Fruit fly (Drosophila melanogaster) whole organism, embryonic: ENCODE data around the gene slow.

ENCODE experiments used
- Antp ChIP-seq: fragments of 200-800 bp; sonication (Bioruptor generic); optimal IDR thresholded peaks from 3 replicates; lab custom pipeline; 2016; ENCODE audit warnings: missing biosample characterization, missing genetic modification characterization
- C15 ChIP-seq: fragments of 200-800 bp; sonication (Bioruptor generic); IDR thresholded peaks from 3 replicates; pipeline ENCODE4 v1.3.6; 2022; ENCODE audit warnings: missing biosample characterization, missing genetic modification characterization
- CG10267 ChIP-seq: fragments of 200-800 bp; sonication (Bioruptor generic); optimal IDR thresholded peaks from 2 replicates; lab custom pipeline; 2018; ENCODE audit warnings: missing biosample characterization, mild to moderate bottlenecking, missing genetic modification characterization, moderate library complexity
- CG12219 ChIP-seq: fragments of 200-800 bp; sonication (Bioruptor generic); optimal IDR thresholded peaks from 3 replicates; lab custom pipeline; 2018; ENCODE audit warnings: missing biosample characterization, mild to moderate bottlenecking, missing genetic modification characterization
- CG14441 ChIP-seq: fragments of 200-800 bp; sonication (Bioruptor generic); IDR thresholded peaks from 2 replicates; pipeline ENCODE4 v1.3.6; 2022; ENCODE audit warnings: missing biosample characterization, missing genetic modification characterization
- CG14667 ChIP-seq: fragments of 200-800 bp; sonication (Bioruptor generic); IDR thresholded peaks from 2 replicates; pipeline ENCODE4 v1.3.6; 2022; ENCODE audit warnings: missing biosample characterization, missing genetic modification characterization
- CG1603 ChIP-seq: fragments of 200-800 bp; sonication (Bioruptor generic); optimal IDR thresholded peaks from 2 replicates; lab custom pipeline; 2019; ENCODE audit warnings: missing biosample characterization, mild to moderate bottlenecking, missing genetic modification characterization, moderate library complexity
- CG16813 ChIP-seq: fragments of 200-800 bp; sonication (Bioruptor generic); IDR thresholded peaks from 3 replicates; pipeline ENCODE4 v1.3.6; 2022; ENCODE audit warnings: missing biosample characterization, missing genetic modification characterization; ENCODE audit not compliant: partially characterized antibody
- CG17612 ChIP-seq: fragments of 200-800 bp; sonication (Bioruptor generic); IDR thresholded peaks from 2 replicates; pipeline ENCODE4 v1.3.6; 2022; ENCODE audit warnings: missing biosample characterization, missing genetic modification characterization
- CG17829 ChIP-seq: fragments of 200-800 bp; optimal IDR thresholded peaks from 2 replicates; lab custom pipeline; 2019; ENCODE audit warnings: missing biosample characterization, mild to moderate bottlenecking, missing genetic modification characterization, moderate library complexity
- CG1832 ChIP-seq: fragments of 200-800 bp; sonication (Bioruptor generic); optimal IDR thresholded peaks from 2 replicates; lab custom pipeline; 2017; ENCODE audit warnings: missing biosample characterization, mild to moderate bottlenecking, missing genetic modification characterization, inconsistent platforms
- CG18599 ChIP-seq: fragments of 200-800 bp; sonication (Bioruptor generic); optimal IDR thresholded peaks from 3 replicates; lab custom pipeline; 2017; ENCODE audit warnings: missing biosample characterization, missing genetic modification characterization, mild to moderate bottlenecking, moderate library complexity, missing genetic modification reagents
- CG18619 ChIP-seq: fragments of 200-800 bp; sonication (Bioruptor generic); optimal IDR thresholded peaks from 3 replicates; lab custom pipeline; 2017; ENCODE audit warnings: missing biosample characterization, mild to moderate bottlenecking, missing genetic modification characterization
- CG2116 ChIP-seq: fragments of 200-800 bp; sonication (Bioruptor generic); optimal IDR thresholded peaks from 3 replicates; lab custom pipeline; 2018; ENCODE audit warnings: missing biosample characterization, mild to moderate bottlenecking, missing genetic modification characterization
- CG2120 ChIP-seq: fragments of 200-800 bp; sonication (Bioruptor generic); optimal IDR thresholded peaks from 3 replicates; lab custom pipeline; 2016; ENCODE audit warnings: missing biosample characterization, missing genetic modification characterization
- CG2202 ChIP-seq: fragments of 200-800 bp; sonication (Bioruptor generic); optimal IDR thresholded peaks from 2 replicates; lab custom pipeline; 2018; ENCODE audit warnings: missing biosample characterization, mild to moderate bottlenecking, missing genetic modification characterization
- CG2875 ChIP-seq: fragments of 200-800 bp; sonication (Bioruptor generic); optimal IDR thresholded peaks from 2 replicates; lab custom pipeline; 2017; ENCODE audit warnings: missing biosample characterization, mild to moderate bottlenecking, missing genetic modification characterization, missing genetic modification reagents
- CG3281 ChIP-seq: fragments of 200-800 bp; sonication (Bioruptor generic); optimal IDR thresholded peaks from 3 replicates; lab custom pipeline; 2017; ENCODE audit warnings: missing biosample characterization, mild to moderate bottlenecking, missing genetic modification characterization
- CG34422 ChIP-seq: fragments of 200-800 bp; sonication (Bioruptor generic); IDR thresholded peaks from 3 replicates; pipeline ENCODE4 v1.3.6; 2022; ENCODE audit warnings: missing biosample characterization, missing genetic modification characterization
- CG4730 ChIP-seq: fragments of 200-800 bp; sonication (Bioruptor generic); IDR thresholded peaks from 2 replicates; pipeline ENCODE4 v1.3.6; 2022; ENCODE audit warnings: missing biosample characterization, missing genetic modification characterization
- CG7556 ChIP-seq: fragments of 200-800 bp; sonication (Bioruptor generic); optimal IDR thresholded peaks from 2 replicates; lab custom pipeline; 2017; ENCODE audit warnings: missing biosample characterization, mild to moderate bottlenecking, missing genetic modification characterization
- CTCF ChIP-seq: fragments of 200-800 bp; sonication (Bioruptor generic); optimal IDR thresholded peaks from 2 replicates; lab custom pipeline; 2017; ENCODE audit warnings: missing biosample characterization, mild to moderate bottlenecking, missing genetic modification characterization, moderate library complexity
- Dbx ChIP-seq: fragments of 200-800 bp; sonication (Bioruptor generic); IDR thresholded peaks from 3 replicates; pipeline ENCODE4 v1.3.6; 2022; ENCODE audit warnings: missing biosample characterization, missing genetic modification characterization
- Doc3 ChIP-seq: fragments of 200-800 bp; sonication (Bioruptor generic); IDR thresholded peaks from 3 replicates; pipeline ENCODE4 v1.3.6; 2022; ENCODE audit warnings: missing biosample characterization, missing genetic modification characterization; ENCODE audit not compliant: partially characterized antibody
- E2f1 ChIP-seq: fragments of 200-800 bp; sonication (Bioruptor generic); IDR thresholded peaks from 2 replicates; pipeline ENCODE4 v1.3.6; 2022; ENCODE audit warnings: missing biosample characterization, missing genetic modification characterization
- E2f2 ChIP-seq: fragments of 200-800 bp; sonication (Bioruptor generic); IDR thresholded peaks from 2 replicates; pipeline ENCODE4 v1.3.6; 2022; ENCODE audit warnings: missing biosample characterization, missing genetic modification characterization
- Ets65A ChIP-seq: fragments of 200-800 bp; sonication (Bioruptor generic); peaks from one replicate; lab custom pipeline; 2016; ENCODE audit warnings: missing biosample characterization, missing genetic modification characterization
- HHEX ChIP-seq: fragments of 200-800 bp; sonication (Bioruptor generic); optimal IDR thresholded peaks from 3 replicates; lab custom pipeline; 2017; ENCODE audit warnings: missing biosample characterization, mild to moderate bottlenecking, missing genetic modification characterization, missing genetic modification reagents
- Mad ChIP-seq: fragments of 200-800 bp; sonication (Bioruptor generic); optimal IDR thresholded peaks from 2 replicates; lab custom pipeline; 2016; ENCODE audit warnings: missing biosample characterization, missing genetic modification characterization
- Side ChIP-seq: fragments of 200-800 bp; sonication (Bioruptor generic); optimal IDR thresholded peaks from 2 replicates; lab custom pipeline; 2016; ENCODE audit warnings: missing biosample characterization, missing genetic modification characterization
- Sry-δ ChIP-seq: fragments of 200-800 bp; sonication (Bioruptor generic); optimal IDR thresholded peaks from 2 replicates; lab custom pipeline; 2016; ENCODE audit warnings: missing biosample characterization, missing genetic modification characterization
- Xrp1 ChIP-seq: fragments of 200-800 bp; sonication (Bioruptor generic); IDR thresholded peaks from 2 replicates; pipeline ENCODE4 v1.3.6; 2022; ENCODE audit warnings: missing biosample characterization, missing genetic modification characterization
- caup ChIP-seq: fragments of 200-800 bp; sonication (Bioruptor generic); optimal IDR thresholded peaks from 3 replicates; lab custom pipeline; 2017; ENCODE audit warnings: missing biosample characterization, mild to moderate bottlenecking, missing genetic modification characterization, moderate library complexity; ENCODE audit not compliant: severe bottlenecking
- ci ChIP-seq: fragments of 200-800 bp; sonication (Bioruptor generic); IDR thresholded peaks from 3 replicates; pipeline ENCODE4 v1.3.6; 2022; ENCODE audit warnings: missing biosample characterization, missing genetic modification characterization
- dimm ChIP-seq: fragments of 200-800 bp; sonication (Bioruptor generic); IDR thresholded peaks from 2 replicates; pipeline ENCODE4 v1.3.6; 2022; ENCODE audit warnings: missing biosample characterization, missing genetic modification characterization
- dmrt11E ChIP-seq: fragments of 200-800 bp; sonication (Bioruptor generic); optimal IDR thresholded peaks from 3 replicates; lab custom pipeline; 2018; ENCODE audit warnings: missing biosample characterization, mild to moderate bottlenecking, missing genetic modification characterization, moderate library complexity
- esg ChIP-seq: fragments of 200-800 bp; sonication (Bioruptor generic); conservative IDR thresholded peaks from 2 replicates; pipeline ENCODE4 v1.3.6; 2022; ENCODE audit warnings: missing biosample characterization, missing genetic modification characterization
- fd102C ChIP-seq: fragments of 200-800 bp; sonication (Bioruptor generic); optimal IDR thresholded peaks from 2 replicates; lab custom pipeline; 2018; ENCODE audit warnings: missing biosample characterization, mild to moderate bottlenecking, missing genetic modification characterization, moderate library complexity
- gsb-n ChIP-seq: fragments of 200-800 bp; sonication (Bioruptor generic); optimal IDR thresholded peaks from 3 replicates; lab custom pipeline; 2018; ENCODE audit warnings: missing biosample characterization, mild to moderate bottlenecking, missing genetic modification characterization
- oc ChIP-seq: fragments of 200-800 bp; sonication (Bioruptor generic); optimal IDR thresholded peaks from 2 replicates; lab custom pipeline; 2018; ENCODE audit warnings: missing biosample characterization, mild to moderate bottlenecking, missing genetic modification characterization, moderate library complexity
- phol ChIP-seq: fragments of 200-800 bp; sonication (Bioruptor generic); optimal IDR thresholded peaks from 3 replicates; lab custom pipeline; 2018; ENCODE audit warnings: missing biosample characterization, mild to moderate bottlenecking, missing genetic modification characterization, moderate library complexity
- run ChIP-seq: fragments of 200-800 bp; sonication (Bioruptor generic); optimal IDR thresholded peaks from 3 replicates; lab custom pipeline; 2018; ENCODE audit warnings: missing biosample characterization, mild to moderate bottlenecking, missing genetic modification characterization
- sd ChIP-seq: fragments of 200-800 bp; sonication (Bioruptor generic); optimal IDR thresholded peaks from 3 replicates; lab custom pipeline; 2018; ENCODE audit warnings: missing biosample characterization, mild to moderate bottlenecking, missing genetic modification characterization, moderate library complexity
- sens ChIP-seq: fragments of 200-800 bp; sonication (Bioruptor generic); peaks from one replicate; lab custom pipeline; 2016; ENCODE audit warnings: missing biosample characterization, missing genetic modification characterization
- stwl ChIP-seq: fragments of 200-800 bp; sonication (Bioruptor generic); optimal IDR thresholded peaks from 3 replicates; lab custom pipeline; 2018; ENCODE audit warnings: missing biosample characterization, mild to moderate bottlenecking, missing genetic modification characterization, moderate library complexity
- tna ChIP-seq: fragments of 200-800 bp; sonication (Bioruptor generic); IDR thresholded peaks from 2 replicates; pipeline ENCODE4 v1.3.6; 2022; ENCODE audit warnings: missing biosample characterization, missing genetic modification characterization; ENCODE audit not compliant: partially characterized antibody
- vnd ChIP-seq: fragments of 200-800 bp; sonication (Bioruptor generic); IDR thresholded peaks from 3 replicates; pipeline ENCODE4 v1.3.6; 2022; ENCODE audit warnings: missing biosample characterization, missing genetic modification characterization; ENCODE audit not compliant: partially characterized antibody
- vvl ChIP-seq: fragments of 200-800 bp; sonication (Bioruptor generic); IDR thresholded peaks from 2 replicates; pipeline ENCODE4 v1.3.6; 2022; ENCODE audit warnings: missing biosample characterization, missing genetic modification characterization

slow gene

dm6 chr3L:4363887-4364794 lies 20.1 kb upstream of the slow start, which contains the start of the genes Cip4 and mRpS6 (continued):
- TF ChIP-seq stwl (tag; lab: Kevin White, UChicago) (peak; percentile 39), Doc3 (GFP tag; lab: Robert Waterston, UW) (peak; percentile 49; the same call in 1 of the 3 replicates), Side (GFP tag; lab: Kevin White, UChicago) (no peak), sd (tag; lab: Kevin White, UChicago) (no peak), CG14441 (peak; percentile 79), CG2116 (GFP tag; lab: Kevin White, UChicago) (peak; percentile 75), C15 (GFP tag; lab: Robert Waterston, UW) (0 out of 3 replicates have a peak, but pooled peaks have one; percentile 55), dimm (GFP tag; lab: Robert Waterston, UW) (peak; percentile 64; the same call in 1 of the 2 replicates), E2f1 (GFP tag; lab: Robert Waterston, UW) (peak; percentile 84), CG1603 (tag; lab: Kevin White, UChicago) (peak; percentile 32), Sry-δ (peak; percentile 3), ci (GFP tag; lab: Robert Waterston, UW) (peak; percentile 90), CG34422 (GFP tag; lab: Robert Waterston, UW) (peak; percentile 66), esg (GFP tag; lab: Robert Waterston, UW) (peak; percentile 87), tna (GFP tag; lab: Robert Waterston, UW) (peak; percentile 48; the same call in 1 of the 2 replicates), CG18599 (GFP tag; lab: Kevin White, UChicago) (peak; percentile 37), CG12219 (peak; percentile 50), dmrt11E (peak; percentile 75), fd102C (GFP tag; lab: Kevin White, UChicago) (no peak), Antp (GFP tag; lab: Kevin White, UChicago) (no peak), caup (GFP tag; lab: Kevin White, UChicago) (peak; percentile 74), CG3281 (GFP tag; lab: Kevin White, UChicago) (peak; percentile 6), Ets65A (GFP tag; lab: Kevin White, UChicago) (peak; percentile 91), gsb-n (tag; lab: Kevin White, UChicago) (peak; percentile 63), CG2875 (GFP tag; lab: Kevin White, UChicago) (peak; percentile 34), Dbx (GFP tag; lab: Robert Waterston, UW) (peak; percentile 62; the same call in 1 of the 3 replicates), CG18619 (peak; percentile 80), HHEX (GFP tag; lab: Kevin White, UChicago) (no peak), phol (tag; lab: Kevin White, UChicago) (peak; percentile 33), vnd (GFP tag; lab: Robert Waterston, UW) (no peak), CG16813 (GFP tag; lab: Robert Waterston, UW) (no peak), CG2120 (GFP tag; lab: Kevin White, UChicago) (peak; percentile 84), oc (tag; lab: Kevin White, UChicago) (peak; percentile 59), CG10267 (tag; lab: Kevin White, UChicago) (peak; percentile 78), CG7556 (peak; percentile 81), CTCF (GFP tag; lab: Kevin White, UChicago) (no peak), vvl (peak; percentile 82), CG1832 (no peak), CG17612 (GFP tag; lab: Robert Waterston, UW) (0 out of 2 replicates have a peak, but pooled peaks have one; percentile 23), E2f2 (GFP tag; lab: Robert Waterston, UW) (peak; percentile 62; the same call in 1 of the 2 replicates), Mad (GFP tag; lab: Kevin White, UChicago) (peak; percentile 35), CG17829 (tag; lab: Kevin White, UChicago) (peak; percentile 80), CG4730 (GFP tag; lab: Robert Waterston, UW) (peak; percentile 62), CG14667 (GFP tag; lab: Robert Waterston, UW) (no peak), Xrp1 (GFP tag; lab: Robert Waterston, UW) (peak; percentile 74), run (tag; lab: Kevin White, UChicago) (peak; percentile 41), CG2202 (tag; lab: Kevin White, UChicago) (peak; percentile 18), sens (peak; percentile 84)
